Fruit fly (Drosophila melanogaster) whole organism, pupa: ENCODE measurements around the gene CG10862.

ENCODE experiments used
- CG10348 ChIP-seq: fragments of 200-800 bp; sonication (Bioruptor generic); IDR thresholded peaks from 2 replicates; pipeline ENCODE4 v1.3.6; 2022; ENCODE audit warnings: missing biosample characterization, missing genetic modification characterization
- CG12605 ChIP-seq: fragments of 200-800 bp; sonication (Bioruptor generic); IDR thresholded peaks from 2 replicates; pipeline ENCODE4 v1.3.6; 2022; ENCODE audit warnings: missing biosample characterization, missing genetic modification characterization
- CG13204 ChIP-seq: fragments of 200-800 bp; sonication (Bioruptor generic); optimal IDR thresholded peaks from 2 replicates; lab custom pipeline; 2018; ENCODE audit warnings: missing biosample characterization, mild to moderate bottlenecking, missing genetic modification characterization, moderate library complexity
- CG17806 ChIP-seq: fragments of 200-800 bp; sonication (Bioruptor generic); optimal IDR thresholded peaks from 2 replicates; lab custom pipeline; 2018; ENCODE audit warnings: missing biosample characterization, mild to moderate bottlenecking, missing genetic modification characterization, moderate library complexity
- CG32121 ChIP-seq: fragments of 200-800 bp; sonication (Bioruptor generic); IDR thresholded peaks from 2 replicates; pipeline ENCODE4 v1.3.6; 2022; ENCODE audit warnings: missing biosample characterization, missing genetic modification characterization
- CG34367 ChIP-seq: fragments of 200-800 bp; sonication (Bioruptor generic); optimal IDR thresholded peaks from 2 replicates; lab custom pipeline; 2018; ENCODE audit warnings: missing biosample characterization, mild to moderate bottlenecking, missing genetic modification characterization
- CG8301 ChIP-seq: fragments of 200-800 bp; sonication (Bioruptor generic); optimal IDR thresholded peaks from 2 replicates; lab custom pipeline; 2018; ENCODE audit warnings: missing biosample characterization, mild to moderate bottlenecking, missing genetic modification characterization
- EcR ChIP-seq: fragments of 200-800 bp; sonication (Bioruptor generic); optimal IDR thresholded peaks from 3 replicates; lab custom pipeline; 2019; ENCODE audit warnings: missing biosample characterization, missing genetic modification characterization, mild to moderate bottlenecking, moderate library complexity, missing genetic modification reagents
- Snoo ChIP-seq: fragments of 200-800 bp; sonication (Bioruptor generic); optimal IDR thresholded peaks from 3 replicates; lab custom pipeline; 2017; ENCODE audit warnings: missing biosample characterization, mild to moderate bottlenecking, missing genetic modification characterization, inconsistent platforms
- gl ChIP-seq: fragments of 200-800 bp; sonication (Bioruptor generic); optimal IDR thresholded peaks from 2 replicates; lab custom pipeline; 2018; ENCODE audit warnings: missing biosample characterization, mild to moderate bottlenecking, missing genetic modification characterization
- rn ChIP-seq: fragments of 200-800 bp; sonication (Bioruptor generic); IDR thresholded peaks from 2 replicates; pipeline ENCODE4 v1.3.6; 2022; ENCODE audit warnings: missing biosample characterization, missing genetic modification characterization

dm6 chr3L:3702033-3702432 lies 47.5 kb upstream of the CG10862 start:
- no peak for TF ChIP-seq Snoo
- TF ChIP-seq CG17806 (tag; lab: Kevin White, UChicago): no peak
- TF ChIP-seq EcR (GFP tag; lab: Kevin White, UChicago): no peak
- TF ChIP-seq CG34367 (tag; lab: Kevin White, UChicago): no peak
- no peak for TF ChIP-seq CG13204 (GFP tag; lab: Kevin White, UChicago)
- no peak for TF ChIP-seq CG12605 (GFP tag; lab: Robert Waterston, UW)
- no peak for TF ChIP-seq rn
- no peak for TF ChIP-seq CG10348 (GFP tag; lab: Robert Waterston, UW)
- TF ChIP-seq CG32121: no peak
- no peak for TF ChIP-seq CG8301
- TF ChIP-seq gl: no peak
